Fruit fly (Drosophila melanogaster) whole organism, adult: ENCODE measurements around the gene Ctl2.

Source experiments
- CG11617 ChIP-seq: fragments of 200-800 bp; sonication (Bioruptor generic); optimal IDR thresholded peaks from 2 replicates; lab custom pipeline; 2017; ENCODE audit warnings: mild to moderate bottlenecking, missing biosample characterization, missing genetic modification reagents, missing genetic modification characterization
- CG12768 ChIP-seq: fragments of 200-800 bp; sonication (Bioruptor generic); optimal IDR thresholded peaks from 2 replicates; lab custom pipeline; 2017; ENCODE audit warnings: missing biosample characterization, missing genetic modification characterization, mild to moderate bottlenecking, moderate library complexity, missing genetic modification reagents
- CG14711 ChIP-seq: fragments of 200-800 bp; sonication (Bioruptor generic); optimal IDR thresholded peaks from 2 replicates; lab custom pipeline; 2018; ENCODE audit warnings: missing biosample characterization, mild to moderate bottlenecking, missing genetic modification characterization, moderate library complexity
- CG1620 ChIP-seq: fragments of 200-800 bp; sonication (Bioruptor generic); optimal IDR thresholded peaks from 2 replicates; lab custom pipeline; 2016; ENCODE audit warnings: missing biosample characterization, missing genetic modification characterization
- CG33017 ChIP-seq: fragments of 200-800 bp; sonication (Bioruptor generic); optimal IDR thresholded peaks from 2 replicates; lab custom pipeline; 2018; ENCODE audit warnings: missing biosample characterization, mild to moderate bottlenecking, missing genetic modification characterization, moderate library complexity
- CG5204 ChIP-seq: fragments of 200-800 bp; sonication (Bioruptor generic); optimal IDR thresholded peaks from 2 replicates; lab custom pipeline; 2016; ENCODE audit warnings: missing biosample characterization, missing genetic modification characterization
- CG7045 ChIP-seq: fragments of 200-800 bp; sonication (Bioruptor generic); optimal IDR thresholded peaks from 2 replicates; lab custom pipeline; 2017; ENCODE audit warnings: missing biosample characterization, mild to moderate bottlenecking, missing genetic modification characterization
- CG7101 ChIP-seq: fragments of 200-800 bp; sonication (Bioruptor generic); optimal IDR thresholded peaks from 2 replicates; lab custom pipeline; 2018; ENCODE audit warnings: missing biosample characterization, mild to moderate bottlenecking, missing genetic modification characterization, moderate library complexity
- Clk ChIP-seq: fragments of 200-800 bp; sonication (Bioruptor generic); optimal IDR thresholded peaks from 2 replicates; lab custom pipeline; 2017; ENCODE audit warnings: missing biosample characterization, missing genetic modification characterization
- Crg-1 ChIP-seq: fragments of 200-800 bp; sonication (Bioruptor generic); optimal IDR thresholded peaks from 2 replicates; lab custom pipeline; 2016; ENCODE audit warnings: missing biosample characterization, missing genetic modification characterization
- Hr96 ChIP-seq: fragments of 200-800 bp; sonication (Bioruptor generic); optimal IDR thresholded peaks from 2 replicates; lab custom pipeline; 2016; ENCODE audit warnings: missing biosample characterization, missing genetic modification characterization
- Mnt ChIP-seq: fragments of 200-800 bp; sonication (Bioruptor generic); optimal IDR thresholded peaks from 2 replicates; lab custom pipeline; 2016; ENCODE audit warnings: missing biosample characterization, mild to moderate bottlenecking, missing genetic modification characterization
- bab1 ChIP-seq: fragments of 200-800 bp; sonication (Bioruptor generic); optimal IDR thresholded peaks from 3 replicates; lab custom pipeline; 2019; ENCODE audit warnings: missing biosample characterization, mild to moderate bottlenecking, missing genetic modification characterization, moderate library complexity
- cic ChIP-seq: fragments of 200-800 bp; sonication (Bioruptor generic); optimal IDR thresholded peaks from 2 replicates; lab custom pipeline; 2017; ENCODE audit warnings: missing biosample characterization, mild to moderate bottlenecking, missing genetic modification characterization, moderate library complexity
- cnc ChIP-seq, 2 experiments: fragments of >200 bp; optimal IDR thresholded peaks; 2 replicates each; lab custom pipeline; 2017
- kay ChIP-seq: fragments of 200-800 bp; sonication (Bioruptor generic); peaks from one replicate; lab custom pipeline; 2016; ENCODE audit warnings: missing biosample characterization, missing genetic modification characterization, borderline replicate concordance
- ovo ChIP-seq: fragments of 200-800 bp; sonication (Bioruptor generic); optimal IDR thresholded peaks from 2 replicates; lab custom pipeline; 2016; ENCODE audit warnings: missing biosample characterization, missing genetic modification characterization
- pad ChIP-seq: fragments of 200-800 bp; sonication (Bioruptor generic); optimal IDR thresholded peaks from 3 replicates; lab custom pipeline; 2017; ENCODE audit warnings: missing biosample characterization, missing genetic modification characterization, mild to moderate bottlenecking, moderate library complexity, missing genetic modification reagents
- tj ChIP-seq: fragments of 200-800 bp; sonication (Bioruptor generic); optimal IDR thresholded peaks from 3 replicates; lab custom pipeline; 2017; ENCODE audit warnings: missing biosample characterization, mild to moderate bottlenecking, missing genetic modification characterization, moderate library complexity
- toe ChIP-seq: fragments of 200-800 bp; sonication (Bioruptor generic); optimal IDR thresholded peaks from 2 replicates; lab custom pipeline; 2016; ENCODE audit warnings: missing biosample characterization, missing genetic modification characterization

Gene Ctl2

DNA sequence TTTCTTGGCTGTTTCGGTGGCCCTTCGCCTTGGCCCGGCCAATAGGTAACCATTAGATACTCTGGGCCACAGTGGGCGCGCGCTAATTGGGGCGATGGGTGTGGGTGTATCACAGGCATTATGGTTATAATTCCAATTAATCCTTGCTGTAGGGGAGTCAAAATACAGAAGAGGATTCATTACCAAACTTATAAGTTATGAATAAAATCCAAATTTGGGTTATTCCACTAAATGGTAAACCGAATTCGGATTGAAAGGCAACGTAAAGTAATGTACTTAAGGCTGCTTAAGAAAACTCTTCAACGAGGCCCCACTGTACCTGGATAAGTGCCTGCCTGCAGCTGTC, 33.5 kb upstream of the Ctl2 start:
- TF ChIP-seq Hr96 (GFP tag; lab: Kevin White, UChicago) (no peak), tj (no peak), kay (GFP tag; lab: Kevin White, UChicago) (no peak), cic (GFP tag; lab: Kevin White, UChicago) (no peak), CG33017 (tag; lab: Kevin White, UChicago) (no peak), CG7101 (tag; lab: Kevin White, UChicago) (no peak), Clk (GFP tag; lab: Kevin White, UChicago) (no peak), ovo (GFP tag; lab: Kevin White, UChicago) (no peak), cnc (optimal IDR thresholded peaks at IDR 0.05; lab: Kevin White, UChicago) (no peak), CG5204 (GFP tag; lab: Kevin White, UChicago) (no peak)

DNA sequence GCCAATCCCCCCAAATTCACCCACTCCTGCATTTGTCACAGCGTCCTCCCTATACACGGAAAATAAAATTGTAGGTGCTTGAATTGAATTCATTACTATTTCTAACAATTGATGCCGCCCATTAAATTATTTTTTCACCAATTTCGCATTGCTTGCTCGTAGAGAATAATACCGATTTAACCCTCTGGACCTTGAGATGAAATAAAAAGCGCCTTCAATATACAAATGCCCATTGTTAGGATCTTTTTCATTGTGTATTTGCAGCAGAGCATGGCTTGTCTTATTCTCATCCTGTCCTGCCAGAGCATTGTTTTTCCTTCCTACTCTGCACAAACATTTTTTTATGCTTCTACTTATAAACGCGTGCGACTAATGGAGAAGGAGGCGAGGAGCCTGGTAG, 31.6 kb upstream of the Ctl2 start:
- no peak for TF ChIP-seq kay (GFP tag; lab: Kevin White, UChicago)
- TF ChIP-seq cic (GFP tag; lab: Kevin White, UChicago) = no peak
- no peak for TF ChIP-seq toe (GFP tag; lab: Kevin White, UChicago)
- no peak for TF ChIP-seq CG1620 (GFP tag; lab: Kevin White, UChicago)
- no peak for TF ChIP-seq cnc (optimal IDR thresholded peaks at IDR 0.05; lab: Kevin White, UChicago)
- TF ChIP-seq CG11617 (GFP tag; lab: Kevin White, UChicago) = no peak
- TF ChIP-seq CG5204 (GFP tag; lab: Kevin White, UChicago) = no peak
- no peak for TF ChIP-seq CG7101 (tag; lab: Kevin White, UChicago)
- no peak for TF ChIP-seq tj
- no peak for TF ChIP-seq Clk (GFP tag; lab: Kevin White, UChicago)
- no peak for TF ChIP-seq CG7045 (GFP tag; lab: Kevin White, UChicago)
- no peak for TF ChIP-seq bab1 (GFP tag; lab: Kevin White, UChicago)
- TF ChIP-seq CG14711 = no peak
- no peak for TF ChIP-seq CG33017 (tag; lab: Kevin White, UChicago)
- no peak for TF ChIP-seq Hr96 (GFP tag; lab: Kevin White, UChicago)
- TF ChIP-seq ovo (GFP tag; lab: Kevin White, UChicago) = no peak
- TF ChIP-seq Crg-1 (GFP tag; lab: Kevin White, UChicago) = no peak
- TF ChIP-seq pad = no peak
- TF ChIP-seq CG12768 (GFP tag; lab: Kevin White, UChicago) = no peak

DNA sequence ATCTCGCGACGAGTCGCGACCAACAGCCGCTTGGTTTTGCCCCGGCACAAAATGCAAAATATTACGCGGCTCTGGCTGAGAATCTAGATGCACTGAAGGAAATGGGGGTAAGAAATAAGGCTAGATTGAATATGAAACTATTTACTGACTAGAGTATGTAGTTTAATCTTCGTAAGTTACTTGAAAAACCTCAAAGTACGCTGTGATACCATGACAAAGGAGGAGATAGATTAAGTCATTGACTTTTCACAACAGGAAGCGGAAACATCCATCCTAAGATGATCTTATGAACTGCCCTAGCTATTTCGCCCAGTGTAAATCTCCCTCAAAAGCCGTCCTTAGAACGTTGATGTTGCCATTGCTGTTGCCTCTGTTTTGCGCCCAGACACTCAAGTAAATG, 29.0 kb upstream of the Ctl2 start:
- TF ChIP-seq Mnt (GFP tag; lab: Kevin White, UChicago) (no peak), Clk (GFP tag; lab: Kevin White, UChicago) (peak; percentile 25), CG12768 (GFP tag; lab: Kevin White, UChicago) (no peak), cic (GFP tag; lab: Kevin White, UChicago) (no peak), Crg-1 (GFP tag; lab: Kevin White, UChicago) (no peak), CG7045 (GFP tag; lab: Kevin White, UChicago) (peak; percentile 21), bab1 (GFP tag; lab: Kevin White, UChicago) (no peak), tj (no peak), toe (GFP tag; lab: Kevin White, UChicago) (no peak), CG1620 (GFP tag; lab: Kevin White, UChicago) (no peak)

DNA sequence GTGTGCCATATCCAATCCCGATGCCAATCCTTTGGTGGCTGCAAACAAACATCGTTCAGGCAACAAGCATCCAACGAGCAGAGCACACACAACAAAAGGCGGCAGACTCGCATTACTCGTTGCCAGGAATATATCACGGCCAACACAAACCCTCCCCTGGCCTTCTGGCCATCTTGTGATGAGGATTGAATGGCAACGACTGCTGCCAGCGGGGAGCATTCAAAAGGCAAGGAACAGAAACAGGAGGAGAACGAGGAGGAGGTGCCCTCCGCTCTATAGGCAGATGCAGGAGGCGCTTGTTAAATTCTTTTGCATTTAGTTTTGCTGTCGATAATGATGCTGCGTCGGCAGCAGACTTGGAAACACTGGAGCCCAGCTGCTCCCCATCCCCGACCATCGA, 27.6 kb upstream of the Ctl2 start:
- TF ChIP-seq toe (GFP tag; lab: Kevin White, UChicago) = no peak
- TF ChIP-seq CG7101 (tag; lab: Kevin White, UChicago) = no peak
- TF ChIP-seq Mnt (GFP tag; lab: Kevin White, UChicago) = no peak
- TF ChIP-seq Hr96 (GFP tag; lab: Kevin White, UChicago) = no peak
- no peak for TF ChIP-seq CG1620 (GFP tag; lab: Kevin White, UChicago)
- TF ChIP-seq CG5204 (GFP tag; lab: Kevin White, UChicago) = no peak

DNA sequence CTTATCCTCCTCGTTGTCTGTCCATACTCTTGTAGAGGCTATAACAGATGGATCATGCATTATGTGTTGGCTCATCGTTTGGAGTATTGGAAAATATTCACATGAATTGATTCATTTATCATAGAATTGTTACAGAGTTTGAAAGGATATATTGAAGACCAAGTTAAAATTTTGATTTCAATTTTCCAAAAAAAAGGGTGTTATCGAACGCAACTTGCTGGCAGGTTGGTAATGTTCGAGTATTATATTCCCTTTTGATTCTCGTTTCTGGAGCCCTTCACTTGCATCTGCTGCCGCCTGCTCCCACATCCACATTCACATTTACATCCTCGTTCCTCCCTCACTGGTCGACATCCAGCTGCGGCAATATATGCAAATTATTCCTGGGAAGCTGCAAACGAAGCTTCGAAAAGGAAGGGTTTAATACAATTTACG, 27.1 kb upstream of the Ctl2 start:
- no peak for TF ChIP-seq cic (GFP tag; lab: Kevin White, UChicago)
- no peak for TF ChIP-seq toe (GFP tag; lab: Kevin White, UChicago)
- TF ChIP-seq CG33017 (tag; lab: Kevin White, UChicago) = no peak
- no peak for TF ChIP-seq ovo (GFP tag; lab: Kevin White, UChicago)
- TF ChIP-seq cnc (optimal IDR thresholded peaks at IDR 0.05; lab: Kevin White, UChicago) = no peak
- no peak for TF ChIP-seq bab1 (GFP tag; lab: Kevin White, UChicago)

DNA sequence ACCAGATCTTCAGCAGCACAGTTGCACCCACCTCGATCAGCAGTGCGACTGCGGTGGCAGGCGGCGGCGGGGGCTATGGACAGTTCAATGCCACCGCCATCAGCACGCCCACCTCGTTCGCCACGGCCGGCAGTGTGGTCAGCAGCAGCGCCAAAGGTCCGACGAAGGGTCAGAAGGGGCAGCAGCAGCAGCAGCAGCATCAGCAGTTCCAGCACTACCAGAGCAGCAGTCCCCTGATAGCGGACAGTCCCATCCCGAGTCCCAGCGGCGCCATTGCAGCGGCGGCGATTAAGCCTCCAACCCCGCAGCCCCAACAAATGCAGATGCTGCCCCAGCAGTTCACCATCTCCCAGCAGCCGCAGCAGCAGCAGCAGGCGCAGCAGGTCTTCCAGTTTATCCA, 25.1 kb upstream of the Ctl2 start:
- no peak for TF ChIP-seq cnc (optimal IDR thresholded peaks at IDR 0.05; lab: Kevin White, UChicago)

DNA sequence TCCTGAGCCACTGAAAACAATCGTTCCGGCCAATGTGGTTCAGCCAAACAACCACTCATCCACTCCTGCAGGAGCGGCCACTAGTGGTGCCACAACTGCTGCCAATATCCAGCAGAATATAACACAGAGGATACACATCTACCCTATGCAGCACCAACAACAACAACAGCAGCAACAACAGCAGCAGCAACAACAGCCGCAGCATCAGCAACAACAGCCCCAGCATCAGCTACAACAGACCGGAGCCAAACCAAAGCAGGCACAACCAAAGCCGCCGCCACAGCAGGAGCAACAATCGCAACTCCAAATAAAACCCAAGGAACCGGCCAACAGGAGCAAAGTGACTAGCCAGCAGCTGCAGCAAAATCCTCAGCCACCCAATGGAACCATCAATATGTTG, 19.9 kb upstream of the Ctl2 start:
- no peak for TF ChIP-seq CG33017 (tag; lab: Kevin White, UChicago)

DNA sequence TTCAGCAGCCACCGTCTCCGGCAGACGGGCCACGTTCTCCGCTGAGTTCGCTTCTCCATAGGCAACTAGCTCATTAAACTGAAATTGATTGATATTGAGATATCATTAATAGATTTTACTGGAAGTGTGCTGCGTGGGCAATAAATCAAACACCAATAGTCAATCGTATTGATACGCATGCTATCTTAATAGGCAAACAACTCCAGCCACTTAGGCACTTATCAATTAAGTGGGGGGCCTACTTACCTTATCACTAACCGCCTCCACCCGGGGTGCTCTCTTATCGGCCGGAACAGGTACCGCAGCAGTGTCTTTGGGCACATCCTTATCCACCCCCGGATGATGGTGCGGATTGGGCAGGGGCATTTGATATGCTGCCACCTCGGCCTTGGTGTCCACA, 11.4 kb upstream of the Ctl2 start:
- no peak for TF ChIP-seq CG1620 (GFP tag; lab: Kevin White, UChicago)
- TF ChIP-seq Crg-1 (GFP tag; lab: Kevin White, UChicago) = no peak
- TF ChIP-seq cic (GFP tag; lab: Kevin White, UChicago) = peak; percentile 60
- no peak for TF ChIP-seq cnc (optimal IDR thresholded peaks at IDR 0.05; lab: Kevin White, UChicago)
- no peak for TF ChIP-seq CG7101 (tag; lab: Kevin White, UChicago)
- TF ChIP-seq CG7045 (GFP tag; lab: Kevin White, UChicago) = no peak
- no peak for TF ChIP-seq toe (GFP tag; lab: Kevin White, UChicago)
- no peak for TF ChIP-seq ovo (GFP tag; lab: Kevin White, UChicago)
- TF ChIP-seq CG33017 (tag; lab: Kevin White, UChicago) = peak; percentile 9
